Fruit fly (Drosophila melanogaster) whole organism, wandering third instar larva: ENCODE measurements around the gene PIG-L.
A peak's percentile ranks its signal among the peaks of the same experiment; 100 is the strongest.

ENCODE experiments used
- Abd-B ChIP-seq: fragments of >200 bp; optimal IDR thresholded peaks from 2 replicates; lab custom pipeline; 2017; ENCODE audit warnings: missing biosample characterization, missing genetic modification characterization
- Dif ChIP-seq: fragments of 200-275, 200-300 bp; sonication (Bioruptor generic); optimal IDR thresholded peaks from 2 replicates; lab custom pipeline; 2018; ENCODE audit warnings: missing biosample characterization, missing genetic modification characterization; ENCODE audit not compliant: partially characterized antibody
- Hr78 ChIP-seq: fragments of >200 bp; optimal IDR thresholded peaks from 2 replicates; lab custom pipeline; 2017; ENCODE audit warnings: missing biosample characterization, missing genetic modification characterization
- Mio ChIP-seq: sonication (Bioruptor generic); optimal IDR thresholded peaks from 2 replicates; lab custom pipeline; 2016; ENCODE audit warnings: missing biosample characterization, missing genetic modification characterization
- Myc ChIP-seq: fragments of >200 bp; optimal IDR thresholded peaks from 2 replicates; lab custom pipeline; 2017
- Vsx2 ChIP-seq: fragments of 200-300, 225-300 bp; sonication (Bioruptor generic); optimal IDR thresholded peaks from 2 replicates; lab custom pipeline; 2018; ENCODE audit warnings: missing biosample characterization, missing genetic modification characterization; ENCODE audit not compliant: partially characterized antibody
- dl ChIP-seq, 2 experiments: fragments of 175-275, 200-275 bp in 1 of 2; fragments of 200-275 bp in 1 of 2; sonication (Bioruptor generic); optimal IDR thresholded peaks; lab custom pipeline; 2018; ENCODE audit warnings: mild to moderate bottlenecking in 2 of 2, missing biosample characterization in 2 of 2, missing genetic modification characterization in 2 of 2, moderate library complexity in 2 of 2; ENCODE audit not compliant: partially characterized antibody in 2 of 2, insufficient read depth in 1 of 2
- dmrt93B ChIP-seq: fragments of 200-800 bp; sonication (Bioruptor generic); optimal IDR thresholded peaks from 2 replicates; lab custom pipeline; 2018; ENCODE audit warnings: missing biosample characterization, mild to moderate bottlenecking, missing genetic modification characterization
- h ChIP-seq: fragments of 200-800 bp; sonication (Bioruptor generic); optimal IDR thresholded peaks from 3 replicates; lab custom pipeline; 2016; ENCODE audit warnings: missing biosample characterization, mild to moderate bottlenecking, missing genetic modification characterization
- lola ChIP-seq: fragments of >200 bp; optimal IDR thresholded peaks from 2 replicates; lab custom pipeline; 2017; ENCODE audit warnings: missing biosample characterization, missing genetic modification characterization
- psq ChIP-seq: fragments of 200-800 bp; sonication (Bioruptor generic); optimal IDR thresholded peaks from 3 replicates; lab custom pipeline; 2017; ENCODE audit warnings: missing biosample characterization, mild to moderate bottlenecking, missing genetic modification characterization, moderate library complexity
- sv ChIP-seq: fragments of 200-800 bp; sonication (Bioruptor generic); optimal IDR thresholded peaks from 3 replicates; lab custom pipeline; 2016; ENCODE audit warnings: missing biosample characterization, missing genetic modification characterization
- tai ChIP-seq: sonication (Bioruptor generic); optimal IDR thresholded peaks from 2 replicates; lab custom pipeline; 2016; ENCODE audit warnings: missing biosample characterization, missing genetic modification characterization

DNA sequence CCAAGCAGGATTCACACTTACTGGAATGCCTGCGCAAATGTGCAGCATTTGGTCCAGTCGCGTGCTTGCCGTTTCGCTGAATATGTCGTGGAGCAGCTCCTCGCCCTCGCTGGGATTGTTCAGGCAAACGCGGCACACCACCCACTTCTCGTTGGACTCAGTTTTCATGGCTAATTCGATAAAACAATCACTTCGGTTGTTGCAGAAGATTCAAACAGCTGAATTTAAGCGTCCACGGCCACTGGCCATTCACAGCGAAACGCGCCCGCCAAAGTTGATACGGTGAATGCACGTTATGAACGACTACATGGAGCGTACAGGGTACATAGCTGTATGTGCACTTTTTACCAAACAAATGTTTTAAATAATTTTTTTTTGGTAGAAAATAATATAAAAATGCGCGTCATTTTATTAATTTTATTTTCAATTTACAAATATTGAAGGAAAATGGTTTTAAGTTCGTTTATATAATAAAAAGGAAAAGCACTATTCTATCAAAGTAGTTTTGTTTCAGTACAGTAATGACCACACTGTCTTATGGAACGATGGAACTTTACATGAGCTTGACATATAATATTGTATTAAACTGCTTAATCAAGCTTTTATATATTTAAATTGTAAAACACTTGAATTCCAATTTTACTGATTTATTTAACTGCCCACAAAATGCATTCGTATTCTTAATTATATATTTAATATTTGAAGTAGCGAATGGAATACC, 10.1 kb upstream of the PIG-L start, which contains the start of gene trem:
- TF ChIP-seq Abd-B (GFP tag; lab: Kevin White, UChicago): no peak
- no peak for TF ChIP-seq Myc (lab: Kevin White, UChicago)
- no peak for TF ChIP-seq dl (GFP tag; optimal IDR thresholded peaks at IDR 0.05; lab: Kevin White, UChicago; ENCODE audit: insufficient read depth in 1 of 2, partially characterized antibody in 2 of 2)
- TF ChIP-seq tai: no peak
- TF ChIP-seq Hr78 (GFP tag; lab: Kevin White, UChicago): no peak
- no peak for TF ChIP-seq Dif (GFP tag; lab: Kevin White, UChicago)
- TF ChIP-seq psq: peak; percentile 64
- TF ChIP-seq Vsx2 (GFP tag; lab: Kevin White, UChicago): no peak
- TF ChIP-seq sv (GFP tag; lab: Kevin White, UChicago): peak; percentile 65
- no peak for TF ChIP-seq dmrt93B (GFP tag; lab: Kevin White, UChicago)
- TF ChIP-seq h (GFP tag; lab: Kevin White, UChicago): no peak
- no peak for TF ChIP-seq lola (GFP tag; lab: Kevin White, UChicago)
- TF ChIP-seq Mio (GFP tag; lab: Kevin White, UChicago): no peak
